Fruit fly (Drosophila melanogaster) whole organism, embryonic: ENCODE results near the gene CG8051.
A peak's percentile ranks its signal among the peaks of the same experiment; 100 is the strongest.

Experiments used
- Adf1 ChIP-seq: fragments of 200-800 bp; sonication (Bioruptor generic); IDR thresholded peaks from 2 replicates; pipeline ENCODE4 v1.3.6; 2022; ENCODE audit warnings: missing biosample characterization, missing genetic modification characterization
- Antp ChIP-seq: fragments of 200-800 bp; sonication (Bioruptor generic); optimal IDR thresholded peaks from 3 replicates; lab custom pipeline; 2016; ENCODE audit warnings: missing biosample characterization, missing genetic modification characterization
- Atf3 ChIP-seq: fragments of 200-800 bp; sonication (Bioruptor generic); optimal IDR thresholded peaks from 3 replicates; lab custom pipeline; 2016; ENCODE audit warnings: missing biosample characterization, missing genetic modification characterization
- Atf6 ChIP-seq: fragments of 200-800 bp; sonication (Bioruptor generic); IDR thresholded peaks from 2 replicates; pipeline ENCODE4 v1.3.6; 2022; ENCODE audit warnings: missing biosample characterization, missing genetic modification characterization
- CG11398 ChIP-seq: fragments of 200-800 bp; sonication (Bioruptor generic); optimal IDR thresholded peaks from 2 replicates; lab custom pipeline; 2016; ENCODE audit warnings: missing biosample characterization, missing genetic modification characterization
- CG11696 ChIP-seq: fragments of 200-800 bp; sonication (Bioruptor generic); IDR thresholded peaks from 2 replicates; pipeline ENCODE4 v1.3.6; 2022; ENCODE audit warnings: missing biosample characterization, missing genetic modification characterization
- CG13287 ChIP-seq: fragments of 200-800 bp; sonication (Bioruptor generic); IDR thresholded peaks from 2 replicates; pipeline ENCODE4 v1.3.6; 2022; ENCODE audit warnings: missing biosample characterization, missing genetic modification characterization; ENCODE audit not compliant: partially characterized antibody
- CG1647 ChIP-seq: fragments of 200-800 bp; sonication (Bioruptor generic); optimal IDR thresholded peaks from 3 replicates; lab custom pipeline; 2016; ENCODE audit warnings: missing biosample characterization, missing genetic modification characterization
- CG33557 ChIP-seq: fragments of 200-800 bp; sonication (Bioruptor generic); optimal IDR thresholded peaks from 2 replicates; lab custom pipeline; 2019; ENCODE audit warnings: missing biosample characterization, mild to moderate bottlenecking, missing genetic modification characterization, moderate library complexity
- CG3995 ChIP-seq: fragments of 200-800 bp; sonication (Bioruptor generic); optimal IDR thresholded peaks from 3 replicates; lab custom pipeline; 2016; ENCODE audit warnings: missing biosample characterization, missing genetic modification characterization
- CG4328 ChIP-seq: fragments of 200-800 bp; sonication (Bioruptor generic); optimal IDR thresholded peaks from 3 replicates; lab custom pipeline; 2017; ENCODE audit warnings: missing biosample characterization, missing genetic modification reagents, missing genetic modification characterization
- CG4360 ChIP-seq: fragments of 200-800 bp; sonication (Bioruptor generic); IDR thresholded peaks from 2 replicates; pipeline ENCODE4 v1.3.6; 2022; ENCODE audit warnings: missing biosample characterization, missing genetic modification characterization
- CG4730 ChIP-seq: fragments of 200-800 bp; sonication (Bioruptor generic); IDR thresholded peaks from 2 replicates; pipeline ENCODE4 v1.3.6; 2022; ENCODE audit warnings: missing biosample characterization, missing genetic modification characterization
- CG6175 ChIP-seq: fragments of 200-800 bp; sonication (Bioruptor generic); IDR thresholded peaks from 3 replicates; pipeline ENCODE4 v1.3.6; 2022; ENCODE audit warnings: missing biosample characterization, missing genetic modification characterization
- CG8089 ChIP-seq: fragments of 200-800 bp; sonication (Bioruptor generic); optimal IDR thresholded peaks from 3 replicates; lab custom pipeline; 2016; ENCODE audit warnings: missing biosample characterization, missing genetic modification characterization
- CG8281 ChIP-seq: fragments of 200-800 bp; sonication (Bioruptor generic); optimal IDR thresholded peaks from 2 replicates; lab custom pipeline; 2018; ENCODE audit warnings: missing biosample characterization, mild to moderate bottlenecking, missing genetic modification characterization, moderate library complexity
- CG8290 ChIP-seq, 3 experiments: fragments of 200-800 bp; sonication (Bioruptor generic); optimal IDR thresholded peaks; 2 replicates each; lab custom pipeline; 2016 to 2019; ENCODE audit warnings: missing biosample characterization in 3 of 3, missing genetic modification characterization in 3 of 3, mild to moderate bottlenecking in 2 of 3, moderate library complexity in 1 of 3
- CG8478 ChIP-seq: fragments of >200 bp; optimal IDR thresholded peaks from 2 replicates; lab custom pipeline; 2018
- CoRest ChIP-seq: fragments of 200-800 bp; sonication (Bioruptor generic); optimal IDR thresholded peaks from 3 replicates; lab custom pipeline; 2018; ENCODE audit warnings: missing biosample characterization, mild to moderate bottlenecking, missing genetic modification characterization, moderate library complexity
- Dip3 ChIP-seq: fragments of 200-800 bp; sonication (Bioruptor generic); optimal IDR thresholded peaks from 3 replicates; lab custom pipeline; 2016; ENCODE audit warnings: missing biosample characterization, missing genetic modification characterization
- Dp ChIP-seq: fragments of 200-800 bp; sonication (Bioruptor generic); optimal IDR thresholded peaks from 2 replicates; lab custom pipeline; 2018; ENCODE audit warnings: missing biosample characterization, mild to moderate bottlenecking, missing genetic modification characterization, moderate library complexity
- Eip74EF ChIP-seq, 2 experiments: fragments of 200-800 bp in 1 of 2; fragments of >200 bp in 1 of 2; sonication (Bioruptor generic) in 1 of 2; optimal IDR thresholded peaks; 2 replicates each; lab custom pipeline; 2017 to 2019; ENCODE audit warnings: missing biosample characterization in 2 of 2, missing genetic modification characterization in 2 of 2, mild to moderate bottlenecking in 1 of 2, moderate library complexity in 1 of 2
- Jarid2 ChIP-seq: fragments of 200-800 bp; sonication (Bioruptor generic); optimal IDR thresholded peaks from 3 replicates; lab custom pipeline; 2017; ENCODE audit warnings: mild to moderate bottlenecking, missing biosample characterization, missing genetic modification reagents, missing genetic modification characterization
- Kr ChIP-seq: fragments of 200-800 bp; sonication (Bioruptor generic); optimal IDR thresholded peaks from 2 replicates; lab custom pipeline; 2017; ENCODE audit warnings: missing biosample characterization, mild to moderate bottlenecking, missing genetic modification characterization
- Nf-YB ChIP-seq: fragments of 200-800 bp; sonication (Bioruptor generic); optimal IDR thresholded peaks from 3 replicates; lab custom pipeline; 2019; ENCODE audit warnings: missing biosample characterization, mild to moderate bottlenecking, missing genetic modification characterization, moderate library complexity
- Oaz ChIP-seq: fragments of 200-800 bp; sonication (Bioruptor generic); IDR thresholded peaks from 2 replicates; pipeline ENCODE4 v1.3.6; 2022; ENCODE audit warnings: missing biosample characterization, missing genetic modification characterization
- Ssrp ChIP-seq: fragments of 200-800 bp; sonication (Bioruptor generic); optimal IDR thresholded peaks from 2 replicates; lab custom pipeline; 2018; ENCODE audit warnings: missing biosample characterization, mild to moderate bottlenecking, missing genetic modification characterization, moderate library complexity
- TFAM ChIP-seq: fragments of 200-800 bp; sonication (Bioruptor generic); optimal IDR thresholded peaks from 2 replicates; lab custom pipeline; 2017; ENCODE audit warnings: missing biosample characterization, missing genetic modification characterization, inconsistent platforms
- Trl ChIP-seq, 3 experiments: fragments of >200 bp in 2 of 3; fragments of 200-800 bp in 1 of 3; sonication (Bioruptor generic) in 1 of 3; optimal IDR thresholded peaks; 2 replicates in 1 of 3; 3 replicates in 2 of 3; lab custom pipeline; 2016 to 2017; ENCODE audit warnings: missing biosample characterization in 1 of 3, missing genetic modification characterization in 1 of 3
- ab ChIP-seq: fragments of 200-800 bp; sonication (Bioruptor generic); optimal IDR thresholded peaks from 2 replicates; lab custom pipeline; 2016; ENCODE audit warnings: missing biosample characterization, missing genetic modification characterization
- ase ChIP-seq: fragments of 200-800 bp; sonication (Bioruptor generic); IDR thresholded peaks from 3 replicates; pipeline ENCODE4 v1.3.6; 2022; ENCODE audit warnings: missing biosample characterization, missing genetic modification characterization
- ash1 ChIP-seq: fragments of 200-800 bp; sonication (Bioruptor generic); optimal IDR thresholded peaks from 2 replicates; lab custom pipeline; 2018; ENCODE audit warnings: missing biosample characterization, mild to moderate bottlenecking, missing genetic modification characterization
- bab2 ChIP-seq: fragments of 200-800 bp; sonication (Bioruptor generic); optimal IDR thresholded peaks from 2 replicates; lab custom pipeline; 2016; ENCODE audit warnings: missing biosample characterization, missing genetic modification characterization
- bbx ChIP-seq: fragments of 200-800 bp; sonication (Bioruptor generic); IDR thresholded peaks from 2 replicates; pipeline ENCODE4 v1.3.6; 2022; ENCODE audit warnings: missing biosample characterization, missing genetic modification characterization; ENCODE audit not compliant: partially characterized antibody
- cg ChIP-seq: fragments of 200-800 bp; sonication (Bioruptor generic); optimal IDR thresholded peaks from 3 replicates; lab custom pipeline; 2019; ENCODE audit warnings: missing biosample characterization, mild to moderate bottlenecking, missing genetic modification characterization, moderate library complexity
- corto ChIP-seq: fragments of 200-800 bp; sonication (Bioruptor generic); optimal IDR thresholded peaks from 2 replicates; lab custom pipeline; 2016; ENCODE audit warnings: missing biosample characterization, mild to moderate bottlenecking, missing genetic modification characterization, moderate library complexity
- gro ChIP-seq: fragments of 200-800 bp; sonication (Bioruptor generic); optimal IDR thresholded peaks from 2 replicates; lab custom pipeline; 2016; ENCODE audit warnings: missing biosample characterization, missing genetic modification characterization
- ind ChIP-seq: fragments of 200-800 bp; sonication (Bioruptor generic); optimal IDR thresholded peaks from 3 replicates; lab custom pipeline; 2016; ENCODE audit warnings: missing biosample characterization, missing genetic modification characterization
- jing ChIP-seq: fragments of 200-800 bp; sonication (Bioruptor generic); optimal IDR thresholded peaks from 2 replicates; lab custom pipeline; 2018; ENCODE audit warnings: missing biosample characterization, mild to moderate bottlenecking, missing genetic modification characterization
- kni ChIP-seq: fragments of 200-800 bp; sonication (Bioruptor generic); optimal IDR thresholded peaks from 3 replicates; lab custom pipeline; 2017; ENCODE audit warnings: mild to moderate bottlenecking, missing biosample characterization, missing genetic modification reagents, missing genetic modification characterization
- lbe ChIP-seq: fragments of 200-800 bp; sonication (Bioruptor generic); optimal IDR thresholded peaks from 2 replicates; lab custom pipeline; 2016; ENCODE audit warnings: missing biosample characterization, mild to moderate bottlenecking, missing genetic modification characterization
- nom ChIP-seq: fragments of 200-800 bp; sonication (Bioruptor generic); optimal IDR thresholded peaks from 2 replicates; lab custom pipeline; 2017; ENCODE audit warnings: missing biosample characterization, missing genetic modification characterization, mild to moderate bottlenecking, moderate library complexity, missing genetic modification reagents
- pros ChIP-seq: fragments of 200-800 bp; sonication (Bioruptor generic); optimal IDR thresholded peaks from 3 replicates; lab custom pipeline; 2019; ENCODE audit warnings: missing biosample characterization, mild to moderate bottlenecking, missing genetic modification characterization, moderate library complexity
- rib ChIP-seq: fragments of 200-800 bp; sonication (Bioruptor generic); IDR thresholded peaks from 2 replicates; pipeline ENCODE4 v1.3.6; 2022; ENCODE audit warnings: missing biosample characterization, missing genetic modification characterization
- row ChIP-seq: fragments of 200-800 bp; sonication (Bioruptor generic); IDR thresholded peaks from 3 replicates; pipeline ENCODE4 v1.3.6; 2022; ENCODE audit warnings: missing biosample characterization, missing genetic modification characterization
- tll ChIP-seq, 2 experiments: fragments of 200-800 bp in 1 of 2; fragments of >200 bp in 1 of 2; sonication (Bioruptor generic) in 1 of 2; optimal IDR thresholded peaks; 2 replicates each; lab custom pipeline; 2017 to 2019; ENCODE audit warnings: missing biosample characterization in 2 of 2, missing genetic modification characterization in 2 of 2, mild to moderate bottlenecking in 1 of 2, moderate library complexity in 1 of 2
- twi ChIP-seq: fragments of 200-800 bp; optimal IDR thresholded peaks from 2 replicates; lab custom pipeline; 2019; ENCODE audit warnings: missing biosample characterization, mild to moderate bottlenecking, missing genetic modification characterization, moderate library complexity
- vvl ChIP-seq: fragments of 200-800 bp; sonication (Bioruptor generic); IDR thresholded peaks from 2 replicates; pipeline ENCODE4 v1.3.6; 2022; ENCODE audit warnings: missing biosample characterization, missing genetic modification characterization
- wek ChIP-seq: fragments of 200-800 bp; sonication (Bioruptor generic); optimal IDR thresholded peaks from 3 replicates; lab custom pipeline; 2018; ENCODE audit warnings: missing biosample characterization, mild to moderate bottlenecking, missing genetic modification characterization, moderate library complexity

Gene CG8051

DNA sequence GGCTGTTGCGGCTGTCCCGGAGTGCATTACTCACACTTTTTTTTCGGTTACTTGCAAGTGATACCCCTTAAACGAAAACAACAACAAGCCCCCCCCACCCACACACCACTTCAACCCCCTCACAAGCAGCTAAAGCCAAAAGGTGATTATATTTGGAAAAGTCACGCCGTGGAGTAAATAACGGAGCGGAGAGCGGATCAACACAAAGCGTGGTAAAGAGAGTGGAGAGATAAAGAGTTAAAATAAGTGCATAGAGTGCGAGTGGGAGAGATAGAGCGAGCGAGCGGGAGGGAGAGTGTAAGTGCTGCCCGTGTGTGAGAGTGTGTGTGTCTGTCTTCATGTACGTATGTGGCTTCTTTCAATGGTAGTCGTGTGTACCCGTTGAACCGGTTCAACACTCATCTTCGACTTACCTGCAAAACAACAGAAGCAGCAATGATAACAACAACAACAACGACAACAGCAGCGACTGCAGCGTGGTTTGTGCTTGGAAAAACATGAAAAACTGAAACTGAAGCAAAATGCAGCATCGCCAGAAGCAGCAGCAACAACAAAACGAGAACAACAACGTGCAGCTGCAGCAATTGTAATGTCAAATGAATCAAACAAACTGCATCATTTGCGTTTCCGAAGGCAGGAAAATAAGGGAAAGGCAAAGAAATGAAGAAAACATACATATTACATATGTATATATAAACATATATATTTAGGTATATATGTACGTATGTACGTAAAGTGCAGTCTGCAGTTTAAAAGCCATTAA, 45.9 kb upstream of the CG8051 start (continued):
- TF ChIP-seq lbe (GFP tag; lab: Kevin White, UChicago) (no peak), Dip3 (GFP tag; lab: Kevin White, UChicago) (no peak), ind (GFP tag; lab: Kevin White, UChicago) (no peak), CG13287 (GFP tag; lab: Robert Waterston, UW) (no peak), CG33557 (GFP tag; lab: Kevin White, UChicago) (peak; percentile 30), Oaz (GFP tag; lab: Robert Waterston, UW) (no peak), Antp (GFP tag; lab: Kevin White, UChicago) (no peak), nom (GFP tag; lab: Kevin White, UChicago) (peak; percentile 17), cg (peak; percentile 87), CoRest (no peak), CG4328 (no peak), Kr (peak; percentile 97), gro (GFP tag; lab: Kevin White, UChicago) (no peak), CG8089 (no peak), Atf6 (GFP tag; lab: Robert Waterston, UW) (no peak), CG1647 (no peak), corto (GFP tag; lab: Kevin White, UChicago) (no peak), ase (GFP tag; lab: Robert Waterston, UW) (no peak), row (GFP tag; lab: Robert Waterston, UW) (no peak), Nf-YB (GFP tag; lab: Kevin White, UChicago) (no peak), CG8290 (GFP tag; optimal IDR thresholded peaks at IDR 0.05; lab: Kevin White, UChicago) (no peak), CG8290 (tag; optimal IDR thresholded peaks at IDR 0.05; lab: Kevin White, UChicago) (no peak), Eip74EF (GFP tag; optimal IDR thresholded peaks at IDR 0.05; lab: Kevin White, UChicago) (no peak), CG3995 (GFP tag; lab: Kevin White, UChicago) (no peak), CG8478 (no peak), CG6175 (no peak), ash1 (no peak), jing (GFP tag; lab: Kevin White, UChicago) (no peak), vvl (no peak), kni (peak; percentile 97), Atf3 (no peak), Adf1 (no peak), CG4730 (GFP tag; lab: Robert Waterston, UW) (no peak), twi (tag; lab: Kevin White, UChicago) (no peak), CG8281 (tag; lab: Kevin White, UChicago) (no peak), CG11398 (GFP tag; lab: Kevin White, UChicago) (no peak), Trl (optimal IDR thresholded peaks at IDR 0.05; lab: Kevin White, UChicago) (peak; percentile 66 to 83), Trl (GFP tag; optimal IDR thresholded peaks at IDR 0.05; lab: Kevin White, UChicago) (no peak), tll (GFP tag; optimal IDR thresholded peaks at IDR 0.05; lab: Kevin White, UChicago) (peak in 1 of 2 experiments; percentile 59), CG4360 (peak; percentile 86), Dp (GFP tag; lab: Kevin White, UChicago) (no peak), CG11696 (0 out of 2 replicates have a peak, but pooled peaks have one; percentile 6), rib (GFP tag; lab: Robert Waterston, UW) (0 out of 2 replicates have a peak, but pooled peaks have one; percentile 17), bbx (GFP tag; lab: Robert Waterston, UW) (no peak), bab2 (no peak), wek (GFP tag; lab: Kevin White, UChicago) (no peak), Ssrp (tag; lab: Kevin White, UChicago) (no peak), pros (GFP tag; lab: Kevin White, UChicago) (peak; percentile 95), Jarid2 (GFP tag; lab: Kevin White, UChicago) (peak; percentile 39), ab (GFP tag; lab: Kevin White, UChicago) (no peak), TFAM (GFP tag; lab: Kevin White, UChicago) (no peak)
